Worm (Caenorhabditis elegans): ENCODE data around the gene spl-2.

The spl-2 gene

DNA sequence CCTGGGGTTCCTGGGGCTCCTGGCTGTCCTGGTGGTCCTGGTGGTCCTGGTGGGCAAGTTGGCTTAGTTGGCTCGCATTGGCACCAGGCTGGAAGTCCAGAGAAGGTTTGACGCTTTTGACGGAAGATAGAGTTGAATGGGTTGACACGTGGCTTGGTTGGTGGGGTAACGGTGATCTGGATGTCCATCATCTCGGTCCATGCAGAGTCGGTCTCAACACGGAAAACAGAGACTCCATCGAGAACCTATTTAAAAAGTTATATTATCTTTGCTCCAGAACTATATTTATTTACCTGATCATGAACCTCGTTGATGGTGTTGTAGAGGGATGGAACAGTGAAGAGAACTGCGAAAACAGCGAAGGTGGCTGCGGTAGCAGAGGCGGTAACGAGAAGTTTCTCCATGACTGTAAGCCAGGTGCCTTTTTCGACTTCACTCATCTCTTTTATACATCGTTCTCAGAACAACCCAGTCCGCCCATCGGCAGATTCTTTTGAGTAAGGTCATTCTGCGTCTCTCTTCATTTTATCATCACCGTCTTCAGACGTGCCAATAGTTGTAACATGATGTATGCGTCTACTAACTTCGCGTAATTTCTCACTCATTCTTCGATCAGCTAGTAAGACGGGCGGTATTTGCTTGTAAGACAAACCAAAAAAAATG is 13.7 kb upstream of the spl-2 start, which contains the start of gene col-144 (continued):
- TF ChIP-seq set-16 (GFP tag; IDR thresholded peaks at IDR 0.05) (peak; percentile 86), madf-9 (GFP tag; conservative IDR thresholded peaks at IDR 0.05) (no peak), cey-2 (tag; optimal IDR thresholded peaks at IDR 0.05; ENCODE audit: borderline replicate concordance, insufficient read depth) (peak; percentile 9), spr-3 (GFP tag; optimal IDR thresholded peaks at IDR 0.05) (no peak), dmd-6 (GFP tag; IDR thresholded peaks at IDR 0.05) (no peak)

DNA sequence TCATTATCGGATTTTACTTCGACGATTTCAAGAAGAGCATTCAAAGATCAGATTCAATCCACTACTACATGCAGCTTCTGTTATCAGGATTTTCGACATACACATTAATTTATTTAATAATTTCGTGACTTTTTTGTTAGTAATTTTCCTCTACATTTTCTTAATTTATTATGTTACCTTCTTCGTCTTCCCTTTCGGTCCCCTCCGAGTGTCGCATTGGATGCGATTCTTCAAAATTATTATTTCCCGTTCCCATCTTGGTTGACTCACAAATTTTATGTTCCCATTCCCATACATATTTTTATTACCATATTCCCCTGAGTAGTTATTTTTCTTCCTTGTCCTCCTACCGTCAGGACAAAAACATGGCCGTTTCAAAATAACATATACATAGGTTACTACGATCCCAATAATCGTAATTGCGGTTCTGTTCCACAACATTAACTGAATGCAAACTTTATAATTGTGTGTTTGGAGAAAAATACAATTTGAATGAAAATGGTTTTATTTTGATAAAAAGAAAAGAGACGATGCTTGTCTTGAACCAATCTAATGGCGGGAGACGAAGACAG is 12.5 kb upstream of the spl-2 start:
- TF ChIP-seq ama-1 (optimal IDR thresholded peaks at IDR 0.05): peak; percentile 79
- TF ChIP-seq mep-1 (tag; optimal IDR thresholded peaks at IDR 0.05): peak; percentile 27
- peak; percentile 82 for TF ChIP-seq T26A8.4 (GFP tag; IDR thresholded peaks at IDR 0.05)
- peak; percentile 74; the same call in 1 of the 2 replicates for TF ChIP-seq zfp-3 (GFP tag; conservative IDR thresholded peaks at IDR 0.05)

DNA sequence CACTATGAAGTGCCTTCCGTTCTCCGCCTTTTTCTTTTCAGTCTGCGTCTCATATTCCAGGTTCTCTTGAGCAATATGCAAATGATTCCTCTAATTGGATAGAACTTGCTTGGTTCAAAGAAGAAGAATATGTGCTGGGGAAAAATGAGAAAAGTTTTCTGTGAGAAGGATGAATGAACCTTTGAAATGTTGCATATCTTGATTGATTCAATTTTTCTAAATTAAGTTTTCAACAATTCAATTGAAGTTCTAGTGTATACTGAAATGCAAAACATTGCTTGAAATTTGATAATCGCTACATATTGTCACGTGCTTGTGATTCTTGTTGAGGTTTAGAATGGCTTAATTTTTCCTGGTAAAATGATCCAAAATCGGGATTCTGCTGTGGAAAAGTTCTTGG is 10.9 kb upstream of the spl-2 start:
- TF ChIP-seq snpc-1.2 (GFP tag; IDR thresholded peaks at IDR 0.05) (no peak), zfp-2 (tag; optimal IDR thresholded peaks at IDR 0.05) (no peak), ces-1 (GFP tag; optimal IDR thresholded peaks at IDR 0.05) (peak; percentile 80), mdl-1 (tag; optimal IDR thresholded peaks at IDR 0.05) (peak in 1 of 2 experiments; percentile 2), egl-27 (tag; optimal IDR thresholded peaks at IDR 0.05) (no peak), fkh-10 (GFP tag; optimal IDR thresholded peaks at IDR 0.05) (peak; percentile 81)

ce11 chrV:9156679-9157078 is 10.0 kb upstream of the spl-2 start, which contains the start of gene B0222.15:
Gene B0222.15, minus strand, starts transcription at chrV:9156779.
- TF ChIP-seq ceh-82 (tag; optimal IDR thresholded peaks at IDR 0.05) (no peak), zfp-3 (GFP tag; conservative IDR thresholded peaks at IDR 0.05) (no peak), hlh-30 (tag; optimal IDR thresholded peaks at IDR 0.05; ENCODE audit: insufficient read depth) (no peak), ceh-44 (GFP tag; IDR thresholded peaks at IDR 0.05) (no peak), lin-1 (GFP tag; IDR thresholded peaks at IDR 0.05) (no peak), jun-1 (tag; optimal IDR thresholded peaks at IDR 0.05) (no peak), madf-5 (GFP tag; IDR thresholded peaks at IDR 0.05) (no peak), unc-39 (tag; optimal IDR thresholded peaks at IDR 0.05) (no peak), unc-130 (GFP tag; optimal IDR thresholded peaks at IDR 0.05) (no peak), saeg-2 (GFP tag; IDR thresholded peaks at IDR 0.05) (no peak), T20F7.1 (GFP tag; optimal IDR thresholded peaks at IDR 0.05) (no peak), nhr-10 (tag; optimal IDR thresholded peaks at IDR 0.05) (no peak), hlh-11 (tag; optimal IDR thresholded peaks at IDR 0.05) (no peak), ces-1 (GFP tag; optimal IDR thresholded peaks at IDR 0.05) (no peak), lin-15B (tag; optimal IDR thresholded peaks at IDR 0.05) (no peak), hif-1 (tag; optimal IDR thresholded peaks at IDR 0.05) (no peak), lin-13 (GFP tag; optimal IDR thresholded peaks at IDR 0.05) (no peak)

DNA sequence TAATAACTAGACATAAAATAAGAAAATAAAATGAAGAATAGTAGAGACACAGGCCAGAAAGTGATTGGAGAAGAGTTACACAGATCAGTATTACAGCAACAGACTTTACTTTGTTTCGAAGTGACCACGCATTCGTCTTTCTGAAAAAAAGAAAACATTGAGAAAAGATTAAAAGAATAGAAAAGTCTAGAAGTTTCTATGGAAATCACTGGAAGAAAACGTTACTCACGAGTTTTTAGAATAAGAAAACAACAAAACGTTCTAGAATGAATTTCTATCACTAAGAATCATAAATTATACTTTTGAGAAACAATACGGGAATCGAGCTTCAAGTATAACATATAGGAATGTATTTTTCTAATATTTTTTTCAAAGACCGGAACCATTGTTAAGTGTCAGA is 8.9 kb upstream of the spl-2 start:
- TF ChIP-seq hlh-11 (tag; optimal IDR thresholded peaks at IDR 0.05) (no peak), mdt-29 (GFP tag; IDR thresholded peaks at IDR 0.05) (peak; percentile 91)
